Worm (Caenorhabditis elegans) whole organism, L4/young adult: Measurements from ENCODE around the gene btb-8.

Source experiments
- W03F9.2 ChIP-seq: fragments of 150-350 bp; optimal IDR thresholded peaks from 2 replicates; lab custom pipeline; 2014; ENCODE audit warnings: missing biosample characterization, missing genetic modification characterization
- dao-5 ChIP-seq: sonication (generic microtip); optimal IDR thresholded peaks from 2 replicates; lab custom pipeline; 2016; ENCODE audit warnings: missing genotype, missing genetic modification characterization, moderate library complexity, missing compliant biosample characterization
- him-1 ChIP-seq: sonication (generic microtip); optimal IDR thresholded peaks from 2 replicates; lab custom pipeline; 2016; ENCODE audit warnings: missing genotype, missing genetic modification reagents, missing genetic modification characterization, missing compliant biosample characterization

Gene btb-8

DNA sequence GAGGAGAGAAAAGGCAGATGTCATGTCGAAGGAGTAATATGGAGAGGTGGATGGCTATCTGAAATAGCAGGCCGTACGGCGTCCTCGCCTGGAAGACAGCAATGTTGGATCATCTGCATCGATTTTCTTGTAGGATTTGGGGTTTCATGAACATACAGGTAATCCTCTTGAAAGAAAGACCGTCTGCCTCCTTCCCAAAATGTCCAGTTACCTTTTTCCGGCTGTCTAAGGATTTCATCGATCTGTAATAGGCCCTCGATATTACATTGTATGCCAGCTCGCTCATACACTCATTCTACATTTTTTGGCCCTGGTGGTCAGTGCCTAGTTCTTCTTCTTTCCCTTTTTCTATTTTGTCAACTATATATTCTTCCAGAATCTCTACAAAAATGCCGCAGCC is at the start of gene btb-8, which contains the start of gene fbxb-5:
btb-8 (plus strand) TSS at position 377 of the 400 bp plus-strand sequence.
fbxb-5 (minus strand) TSS at position 101 of the 400 bp plus-strand sequence.
- TF ChIP-seq dao-5 (tag; lab: Kevin White, UChicago) (no peak), W03F9.2 (no peak), him-1 (tag; lab: Kevin White, UChicago) (no peak)

DNA sequence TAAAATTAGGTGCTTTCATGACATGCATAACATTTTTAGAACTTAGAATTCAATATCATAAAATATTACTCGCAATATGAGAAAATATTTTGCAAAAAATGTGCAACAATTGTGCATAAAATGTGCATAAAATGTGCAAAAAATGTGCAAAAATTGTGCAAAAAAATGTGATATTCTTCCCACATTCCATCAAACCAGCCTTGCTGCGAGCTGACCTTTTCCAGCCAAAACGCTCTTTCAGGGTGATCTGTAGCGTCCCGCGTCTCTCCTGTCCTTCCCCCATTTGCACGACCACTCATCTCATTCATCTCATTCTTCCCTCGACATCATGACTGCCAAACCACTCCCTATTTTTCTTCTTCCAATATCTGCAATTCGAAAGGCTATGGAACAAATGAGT is 46.5 kb upstream of the btb-8 start, which contains the start of gene fbxb-17:
fbxb-17 (plus strand) TSS at position 301 of the 400 bp plus-strand sequence.
- TF ChIP-seq him-1 (tag; lab: Kevin White, UChicago) (no peak), dao-5 (tag; lab: Kevin White, UChicago) (no peak)

DNA sequence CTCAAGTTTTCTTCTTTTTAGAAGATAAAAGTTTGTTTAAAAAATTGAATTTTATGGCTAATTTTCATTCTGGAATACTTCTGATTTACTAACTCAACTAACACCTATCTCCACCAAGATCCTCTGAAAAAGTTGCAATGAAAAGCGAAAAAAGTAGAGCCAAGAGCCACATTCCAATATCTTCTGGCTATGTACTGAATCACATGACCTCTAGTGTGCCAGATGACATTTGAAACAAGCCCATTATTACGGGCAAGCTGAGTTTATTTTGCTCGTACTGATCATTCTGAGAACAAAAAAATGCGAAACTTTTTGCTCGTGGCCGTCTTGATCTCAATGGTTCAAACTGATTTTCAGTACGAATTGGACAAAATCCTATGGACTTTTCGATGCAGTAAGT is 43.5 kb upstream of the btb-8 start, which contains the start of gene irld-36:
irld-36 (plus strand) TSS at position 301 of the 400 bp plus-strand sequence.
- TF ChIP-seq W03F9.2 (no peak), dao-5 (tag; lab: Kevin White, UChicago) (no peak), him-1 (tag; lab: Kevin White, UChicago) (no peak)

DNA sequence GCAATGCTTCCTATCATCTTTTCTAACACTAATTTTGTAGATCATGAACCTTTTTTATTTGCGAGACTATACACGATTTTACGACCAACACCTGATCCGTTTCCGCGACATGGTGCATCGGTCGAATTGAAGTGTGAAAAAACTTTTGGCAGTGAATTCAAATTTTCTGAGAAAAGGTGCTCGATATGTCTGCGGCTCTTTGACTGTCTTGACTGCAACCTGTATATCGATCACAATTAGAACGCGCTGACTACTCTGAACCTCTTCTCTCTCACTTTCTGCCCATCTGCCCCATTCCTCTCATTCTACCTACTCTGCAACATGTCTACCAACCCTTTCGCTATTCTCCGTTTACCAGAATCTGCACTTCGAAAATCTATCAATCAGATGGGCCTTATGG is 40.4 kb upstream of the btb-8 start, which contains the start of gene fbxb-26:
fbxb-26 (plus strand) TSS at position 301 of the 400 bp plus-strand sequence.
- no peak for TF ChIP-seq dao-5 (tag; lab: Kevin White, UChicago)
- TF ChIP-seq him-1 (tag; lab: Kevin White, UChicago) = no peak
- no peak for TF ChIP-seq W03F9.2

DNA sequence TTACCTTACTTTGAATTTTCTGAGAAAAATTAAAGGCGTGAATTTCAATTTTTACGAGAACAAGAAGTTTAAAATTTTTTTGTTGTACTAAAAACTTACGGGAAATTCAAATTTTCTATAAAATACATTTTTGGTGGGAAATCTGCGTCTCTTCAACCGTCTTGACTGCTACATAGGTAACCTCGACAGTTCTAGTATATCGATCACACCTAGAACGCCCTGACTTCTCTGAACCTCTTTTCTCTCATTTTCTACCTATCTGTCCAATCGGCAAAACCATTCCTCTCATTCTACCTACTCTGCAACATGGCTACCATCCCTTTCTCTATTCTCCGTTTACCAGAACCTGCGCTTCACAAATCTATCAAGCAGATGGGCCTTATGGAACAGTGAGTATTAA is 38.8 kb upstream of the btb-8 start, which contains the start of gene fbxb-25:
fbxb-25 (plus strand) TSS at position 301 of the 400 bp plus-strand sequence.
- TF ChIP-seq W03F9.2 (no peak), dao-5 (tag; lab: Kevin White, UChicago) (no peak), him-1 (tag; lab: Kevin White, UChicago) (no peak)

DNA sequence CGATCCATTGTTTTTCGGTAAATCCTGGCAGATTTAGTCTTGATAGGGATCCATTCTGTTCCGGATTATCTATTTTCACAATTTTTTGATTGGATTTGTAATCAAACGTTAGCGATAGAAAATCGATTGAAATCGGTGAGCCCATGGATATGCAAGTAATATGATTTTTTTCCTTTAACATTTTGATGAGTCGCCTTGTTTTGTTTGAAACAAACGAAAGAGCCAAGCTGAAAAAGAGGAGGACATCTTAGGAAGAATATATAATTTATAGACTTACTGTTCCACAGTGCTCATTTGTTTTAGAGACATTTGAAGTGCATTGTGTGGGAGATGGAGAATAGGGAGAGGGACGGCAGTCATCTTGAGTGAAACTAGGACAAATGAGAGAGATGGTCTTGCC is 33.8 kb upstream of the btb-8 start, which contains the start of the genes fbxb-18 and fbxb-19:
fbxb-18 (minus strand) TSS at position 101 of the 400 bp plus-strand sequence.
fbxb-19 (minus strand) TSS at position 369 of the 400 bp plus-strand sequence.
- TF ChIP-seq him-1 (tag; lab: Kevin White, UChicago) (no peak), W03F9.2 (no peak), dao-5 (tag; lab: Kevin White, UChicago) (no peak)

DNA sequence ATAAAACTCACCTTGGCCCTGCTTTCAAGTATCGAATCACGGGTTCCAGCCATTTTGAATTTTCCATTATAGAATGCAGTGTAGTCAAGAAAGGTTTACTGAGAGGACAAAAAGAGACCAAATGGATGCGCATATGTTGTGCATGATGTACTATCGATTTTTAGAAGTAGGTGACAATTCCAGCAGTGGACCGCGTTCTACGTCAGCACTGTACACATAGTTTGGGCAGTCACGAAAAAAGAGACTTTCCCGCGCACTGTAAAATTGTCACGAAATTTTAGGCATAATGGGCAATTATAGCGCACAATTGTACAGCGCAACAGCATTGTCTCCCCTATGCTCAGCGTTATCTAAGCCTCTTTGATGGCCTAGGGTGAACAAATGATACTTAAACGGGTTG is 31.6 kb upstream of the btb-8 start, which contains the start of gene fbxc-22:
fbxc-22 (minus strand) TSS at position 101 of the 400 bp plus-strand sequence.
- TF ChIP-seq him-1 (tag; lab: Kevin White, UChicago) = no peak
- TF ChIP-seq dao-5 (tag; lab: Kevin White, UChicago) = no peak
- TF ChIP-seq W03F9.2 = no peak

DNA sequence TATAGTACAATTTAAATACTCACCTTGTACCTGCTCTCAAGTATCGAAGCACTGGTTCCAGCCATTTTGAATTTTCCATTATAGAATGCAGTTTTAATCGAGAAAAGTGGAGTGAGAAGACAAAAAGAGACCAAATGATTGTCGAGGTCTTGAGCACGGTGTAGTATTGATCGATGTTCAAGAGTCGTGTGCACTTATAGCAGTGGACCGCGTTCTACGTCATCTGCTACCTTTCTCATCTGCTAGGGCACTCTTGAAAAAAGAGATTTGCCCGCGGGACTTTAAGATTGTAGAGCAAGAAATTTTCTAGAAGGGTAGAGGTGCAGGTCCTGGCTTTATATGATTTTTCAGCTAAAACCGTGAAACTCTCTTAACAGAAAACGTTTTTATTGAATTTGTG is 29.7 kb upstream of the btb-8 start, which contains the start of gene fbxc-21:
fbxc-21 (minus strand) TSS at position 101 of the 400 bp plus-strand sequence.
- TF ChIP-seq dao-5 (tag; lab: Kevin White, UChicago) (no peak), W03F9.2 (no peak), him-1 (tag; lab: Kevin White, UChicago) (no peak)

DNA sequence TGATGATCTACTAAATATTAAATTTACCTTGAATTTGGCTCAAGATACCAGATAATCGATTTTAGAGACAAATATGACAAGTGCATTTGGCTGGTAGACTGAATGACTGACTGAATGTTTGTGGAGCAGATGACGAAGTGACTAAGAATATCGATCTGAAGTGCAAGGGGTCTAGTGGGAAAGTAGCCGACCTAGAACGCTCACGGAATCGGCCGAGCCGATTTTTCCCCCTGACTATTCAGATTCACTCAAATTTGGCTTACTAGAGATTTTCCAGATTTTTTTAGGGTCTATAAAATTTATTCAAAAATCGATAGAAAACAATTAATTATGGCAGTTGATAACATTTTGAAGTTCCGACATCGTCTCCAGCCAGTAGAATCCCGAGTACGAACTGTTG is 28.0 kb upstream of the btb-8 start, which contains the start of gene fbxc-26:
fbxc-26 (minus strand) TSS at position 101 of the 400 bp plus-strand sequence.
- TF ChIP-seq W03F9.2 (no peak), him-1 (tag; lab: Kevin White, UChicago) (no peak), dao-5 (tag; lab: Kevin White, UChicago) (no peak)

DNA sequence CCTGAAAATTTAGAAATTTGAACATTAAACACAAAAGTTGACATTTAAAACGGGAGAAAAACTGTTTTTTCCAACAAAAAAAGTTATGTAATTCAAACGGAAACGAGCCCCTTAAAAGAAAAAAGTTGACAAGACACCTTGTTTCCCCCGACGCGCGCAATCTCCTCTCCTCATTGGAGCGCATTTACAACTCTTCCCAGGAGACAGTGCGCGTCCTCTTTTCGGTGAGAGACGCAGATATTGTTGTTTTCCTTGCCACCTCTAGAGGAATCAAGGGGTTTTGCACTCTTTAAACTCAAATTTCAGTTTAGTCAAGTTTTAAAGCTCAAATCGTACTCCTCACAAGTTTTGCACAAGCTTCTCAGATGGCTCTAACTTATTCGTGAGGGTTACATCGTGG is 26.7 kb upstream of the btb-8 start, which contains the start of gene F58E1.13:
F58E1.13 (minus strand) TSS at position 12 of the 400 bp plus-strand sequence.
- no peak for TF ChIP-seq dao-5 (tag; lab: Kevin White, UChicago)
- TF ChIP-seq W03F9.2 = no peak
- TF ChIP-seq him-1 (tag; lab: Kevin White, UChicago) = no peak

DNA sequence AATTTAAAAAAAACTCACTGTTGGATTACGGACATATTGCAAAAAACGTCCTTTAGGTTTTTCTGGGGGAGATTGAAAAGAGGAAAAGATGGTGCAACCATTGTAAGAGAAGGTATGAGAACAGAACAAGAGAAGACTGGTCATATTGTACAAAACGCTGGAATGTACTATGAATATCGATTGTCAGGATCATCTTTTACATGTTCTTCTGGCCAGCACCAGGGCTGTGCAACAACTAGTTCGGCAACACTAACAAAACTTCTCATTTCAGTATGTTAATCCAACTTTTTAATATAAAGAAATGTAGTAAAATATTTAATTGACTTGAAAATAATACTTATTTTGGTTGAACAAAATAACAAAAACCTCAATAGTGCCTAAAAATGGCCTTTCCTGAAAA is 19.2 kb upstream of the btb-8 start, which contains the start of gene fbxb-47:
fbxb-47 (minus strand) TSS at position 101 of the 400 bp plus-strand sequence.
- no peak for TF ChIP-seq him-1 (tag; lab: Kevin White, UChicago)
- no peak for TF ChIP-seq dao-5 (tag; lab: Kevin White, UChicago)
- no peak for TF ChIP-seq W03F9.2

DNA sequence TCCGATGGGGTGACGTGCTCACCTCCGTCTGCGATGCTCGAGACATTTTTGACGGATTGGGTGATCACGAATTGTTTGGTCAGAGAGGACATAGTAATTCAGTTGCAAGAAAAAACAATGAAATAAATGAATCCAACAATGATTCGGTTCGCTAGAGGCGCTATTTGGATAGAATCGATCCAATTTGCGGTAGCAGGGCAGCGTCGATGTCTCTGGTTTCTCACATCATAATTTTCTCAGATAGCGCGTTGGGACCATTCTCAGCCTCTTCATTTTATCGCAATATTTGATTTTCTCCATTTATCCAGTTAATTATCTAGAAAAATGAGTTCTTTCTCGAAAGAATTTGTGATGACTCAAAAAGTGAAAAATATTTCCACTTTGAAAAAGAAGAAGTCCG is 16.2 kb upstream of the btb-8 start, which contains the start of gene sdz-18:
sdz-18 (minus strand) TSS at position 101 of the 400 bp plus-strand sequence.
- TF ChIP-seq dao-5 (tag; lab: Kevin White, UChicago) (no peak), W03F9.2 (no peak), him-1 (tag; lab: Kevin White, UChicago) (no peak)

DNA sequence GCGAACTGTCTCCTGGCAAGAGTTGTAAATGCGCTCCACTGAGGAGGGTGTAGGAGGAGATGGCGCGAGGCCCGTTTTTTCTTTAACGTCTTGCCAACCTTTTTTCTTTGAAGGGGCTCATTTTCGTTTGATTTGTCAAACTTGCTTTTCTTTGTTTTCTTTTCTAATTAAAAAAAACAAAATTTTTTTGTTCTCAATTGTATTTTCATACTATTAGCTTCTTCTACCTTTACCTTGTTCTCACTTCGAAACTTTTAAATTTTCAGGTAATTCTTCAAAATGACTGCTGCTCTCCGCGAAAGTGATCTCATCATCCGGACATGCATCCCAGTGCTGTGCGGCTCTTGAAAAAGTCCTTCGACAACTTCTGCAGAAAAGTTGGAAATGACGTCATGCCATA is 12.6 kb upstream of the btb-8 start, which contains the start of gene fbxa-184:
fbxa-184 (plus strand) TSS at position 301 of the 400 bp plus-strand sequence.
- TF ChIP-seq him-1 (tag; lab: Kevin White, UChicago) (no peak), W03F9.2 (no peak)

DNA sequence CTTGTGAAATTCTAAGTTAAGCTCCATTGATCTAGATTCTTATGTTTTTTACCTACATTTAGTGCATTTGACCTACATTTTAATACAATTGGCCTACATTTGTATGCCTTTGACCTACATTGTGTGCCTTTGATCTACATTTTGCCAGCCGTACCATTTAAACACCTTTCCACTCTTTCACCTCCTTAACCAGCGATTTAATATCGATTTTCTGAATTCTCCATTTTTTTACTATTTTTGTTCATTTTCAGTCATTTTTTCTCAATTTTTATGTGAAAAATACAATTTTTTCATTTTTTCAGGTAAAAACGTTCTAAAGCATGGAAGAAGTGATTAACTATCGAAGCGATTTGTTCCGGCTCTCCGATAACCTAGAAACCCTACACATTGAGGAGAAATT is 9.6 kb upstream of the btb-8 start, which contains the start of gene btb-7:
btb-7 (plus strand) TSS at position 301 of the 400 bp plus-strand sequence.
- TF ChIP-seq dao-5 (tag; lab: Kevin White, UChicago) (no peak), him-1 (tag; lab: Kevin White, UChicago) (no peak), W03F9.2 (no peak)
